Fruit fly (Drosophila melanogaster): ENCODE results near the gene CG10859.

Gene CG10859

DNA sequence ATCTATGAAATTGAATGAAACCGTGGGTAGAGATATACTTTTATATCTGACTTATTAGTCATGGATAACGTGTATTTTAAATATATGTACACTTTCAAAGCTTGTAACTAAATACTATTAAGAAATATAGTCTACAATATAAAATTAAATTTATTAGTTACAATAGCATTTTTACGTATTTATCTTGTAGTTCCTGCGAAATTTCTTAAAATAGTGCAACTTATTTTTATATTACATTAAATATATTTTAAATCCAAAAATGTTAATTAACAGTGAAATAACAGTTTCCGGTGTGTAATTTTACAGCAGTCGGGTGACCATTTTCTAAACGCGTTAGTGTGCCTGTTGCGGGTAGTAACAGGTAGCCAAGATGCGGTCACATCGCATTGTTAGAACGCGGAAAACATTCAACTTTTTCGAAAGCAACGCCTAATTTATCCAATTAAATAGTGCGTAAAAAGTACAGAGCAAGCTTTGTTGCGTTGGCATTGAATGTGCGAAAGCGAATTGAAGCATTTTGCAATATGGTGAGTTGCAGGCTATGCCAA is at the start of gene CG10859, which contains the start of gene CG7110:
Gene CG10859 (minus strand): TSS at position 51 of the 548 bp plus-strand sequence.
Gene CG7110 (plus strand): TSS at position 378 of the 548 bp plus-strand sequence.
- TF ChIP-seq Hr78 (GFP tag; optimal IDR thresholded peaks at IDR 0.05): no peak
- no peak for TF ChIP-seq yki (optimal IDR thresholded peaks at IDR 0.05)
- no peak for TF ChIP-seq CG11456 (GFP tag; IDR thresholded peaks at IDR 0.05)
- TF ChIP-seq CG10366 (GFP tag; IDR thresholded peaks at IDR 0.05): no peak
- TF ChIP-seq Ptx1 (GFP tag; IDR thresholded peaks at IDR 0.05): no peak
- no peak for TF ChIP-seq ems (GFP tag; optimal IDR thresholded peaks at IDR 0.05)
- 0 out of 3 replicates have a peak, but pooled peaks have one; percentile 16 for TF ChIP-seq row (GFP tag; IDR thresholded peaks at IDR 0.05)
- TF ChIP-seq lilli (GFP tag; optimal IDR thresholded peaks at IDR 0.05): no peak
- peak; percentile 5 for TF ChIP-seq CG10431 (GFP tag; optimal IDR thresholded peaks at IDR 0.05)
- TF ChIP-seq esg (GFP tag; conservative IDR thresholded peaks at IDR 0.05): no peak
- TF ChIP-seq her (GFP tag; optimal IDR thresholded peaks at IDR 0.05): no peak
- TF ChIP-seq Poxn (GFP tag; IDR thresholded peaks at IDR 0.05): no peak
- TF ChIP-seq trh (GFP tag; optimal IDR thresholded peaks at IDR 0.05): no peak
- no peak for TF ChIP-seq CG42726 (GFP tag; IDR thresholded peaks at IDR 0.05; ENCODE audit: partially characterized antibody)
- TF ChIP-seq Dref (GFP tag; IDR thresholded peaks at IDR 0.05): no peak
- TF ChIP-seq CG14441 (GFP tag; IDR thresholded peaks at IDR 0.05): no peak
- TF ChIP-seq Sry-δ (GFP tag; optimal IDR thresholded peaks at IDR 0.05): no peak
- peak; percentile 42; the same call in 1 of the 2 replicates for TF ChIP-seq Atf6 (GFP tag; IDR thresholded peaks at IDR 0.05)
- no peak for TF ChIP-seq CG18011 (GFP tag; optimal IDR thresholded peaks at IDR 0.05)
- TF ChIP-seq Ssrp (tag; optimal IDR thresholded peaks at IDR 0.05): no peak
- no peak; the same call in 1 of the 2 replicates for TF ChIP-seq ranshi (GFP tag; IDR thresholded peaks at IDR 0.05)
- TF ChIP-seq z (GFP tag; IDR thresholded peaks at IDR 0.05): no peak
- TF ChIP-seq dm (GFP tag; optimal IDR thresholded peaks at IDR 0.05): peak; percentile 60
- TF ChIP-seq Hr3 (GFP tag; optimal IDR thresholded peaks at IDR 0.05): no peak
- no peak for TF ChIP-seq CG9609 (GFP tag; optimal IDR thresholded peaks at IDR 0.05)
- TF ChIP-seq CG1529 (GFP tag; optimal IDR thresholded peaks at IDR 0.05): peak; percentile 3
- TF ChIP-seq CG14014 (GFP tag; IDR thresholded peaks at IDR 0.05): peak; percentile 26; the same call in 1 of the 2 replicates
- no peak for TF ChIP-seq cg (GFP tag; optimal IDR thresholded peaks at IDR 0.05)
- no peak for TF ChIP-seq sim (GFP tag; IDR thresholded peaks at IDR 0.05)
- peak; percentile 88 for TF ChIP-seq scrt (GFP tag; optimal IDR thresholded peaks at IDR 0.05)
- no peak for TF ChIP-seq CG4404 (GFP tag; IDR thresholded peaks at IDR 0.05)
- no peak for TF ChIP-seq br (optimal IDR thresholded peaks at IDR 0.05)
- no peak for TF ChIP-seq so (GFP tag; IDR thresholded peaks at IDR 0.05)
- peak; percentile 56 for TF ChIP-seq trem (tag; optimal IDR thresholded peaks at IDR 0.05)
- no peak for TF ChIP-seq ken (GFP tag; IDR thresholded peaks at IDR 0.05)
- TF ChIP-seq CG14965 (GFP tag; optimal IDR thresholded peaks at IDR 0.05; ENCODE audit: borderline replicate concordance): no peak
- no peak for TF ChIP-seq Kr (GFP tag; optimal IDR thresholded peaks at IDR 0.05)
- no peak for TF ChIP-seq croc (GFP tag; conservative IDR thresholded peaks at IDR 0.05)
- TF ChIP-seq dimm (GFP tag; IDR thresholded peaks at IDR 0.05): no peak
- TF ChIP-seq prd (optimal IDR thresholded peaks at IDR 0.05): no peak
- no peak for TF ChIP-seq prd (GFP tag; IDR thresholded peaks at IDR 0.05)
- TF ChIP-seq CG1792 (GFP tag; optimal IDR thresholded peaks at IDR 0.05): no peak
- no peak for TF ChIP-seq Dek (tag; optimal IDR thresholded peaks at IDR 0.05)
- no peak for TF ChIP-seq Awh (GFP tag; IDR thresholded peaks at IDR 0.05)
- peak; percentile 12 for TF ChIP-seq Nf-YC (tag; optimal IDR thresholded peaks at IDR 0.05)
- TF ChIP-seq NK7.1 (GFP tag; optimal IDR thresholded peaks at IDR 0.05): no peak
- TF ChIP-seq CG33557 (GFP tag; optimal IDR thresholded peaks at IDR 0.05): peak; percentile 32
- TF ChIP-seq nmo (GFP tag; optimal IDR thresholded peaks at IDR 0.05): peak; percentile 51
- TF ChIP-seq CG7928 (GFP tag; optimal IDR thresholded peaks at IDR 0.05): no peak
- TF ChIP-seq psq (GFP tag; optimal IDR thresholded peaks at IDR 0.05): no peak
- TF ChIP-seq ash1 (GFP tag; optimal IDR thresholded peaks at IDR 0.05): peak; percentile 46
- TF ChIP-seq HHEX (GFP tag; optimal IDR thresholded peaks at IDR 0.05): peak; percentile 32
- no peak for TF ChIP-seq CG10321 (GFP tag; IDR thresholded peaks at IDR 0.05)

All from whole organism, embryonic.